Worm (Caenorhabditis elegans) whole organism, L2 larva: ENCODE data around the gene tag-276.

Source experiments
- blmp-1 ChIP-seq: sonication (generic microtip); optimal IDR thresholded peaks from 2 replicates; lab custom pipeline; 2017; ENCODE audit warnings: missing genetic modification characterization, mild to moderate bottlenecking, missing compliant biosample characterization, antibody characterized with exemption, moderate library complexity; ENCODE audit not compliant: insufficient read depth
- sma-9 ChIP-seq, 2 experiments: fragments of 150-350 bp in 1 of 2; sonication (generic microtip) in 1 of 2; optimal IDR thresholded peaks; 2 replicates each; lab custom pipeline; 2014 to 2016; ENCODE audit warnings: missing genetic modification characterization in 2 of 2, mild to moderate bottlenecking in 1 of 2, missing biosample characterization in 1 of 2, missing compliant biosample characterization in 1 of 2, missing genetic modification reagents in 1 of 2, moderate library complexity in 1 of 2

- no peak for TF ChIP-seq blmp-1
- TF ChIP-seq sma-9 (GFP tag; optimal IDR thresholded peaks at IDR 0.05; lab: Kevin White, UChicago): no peak
- no peak for TF ChIP-seq sma-9 (tag; optimal IDR thresholded peaks at IDR 0.05; lab: Kevin White, UChicago)
Observed at ce11 chrII:12279259-12279658, 30.3 kb upstream of the tag-276 start, which contains the start of the genes tric-1B.2 and Y57A10A.29.
